Fruit fly (Drosophila melanogaster) whole organism, embryonic: Measurements from ENCODE around the gene topi.

Experiments
- B-H2 ChIP-seq: fragments of 200-800 bp; sonication (Bioruptor generic); optimal IDR thresholded peaks from 2 replicates; lab custom pipeline; 2018; ENCODE audit warnings: missing biosample characterization, mild to moderate bottlenecking, missing genetic modification characterization
- BEAF-32 ChIP-seq: fragments of 200-800 bp; sonication (Bioruptor generic); optimal IDR thresholded peaks from 3 replicates; lab custom pipeline; 2017; ENCODE audit warnings: missing biosample characterization, missing genetic modification characterization, mild to moderate bottlenecking, moderate library complexity, missing genetic modification reagents
- Bgb ChIP-seq: fragments of 200-800 bp; sonication (Bioruptor generic); IDR thresholded peaks from 2 replicates; pipeline ENCODE4 v1.3.6; 2022; ENCODE audit warnings: missing biosample characterization, missing genetic modification characterization; ENCODE audit not compliant: partially characterized antibody
- CG10267 ChIP-seq: fragments of 200-800 bp; sonication (Bioruptor generic); optimal IDR thresholded peaks from 2 replicates; lab custom pipeline; 2018; ENCODE audit warnings: missing biosample characterization, mild to moderate bottlenecking, missing genetic modification characterization, moderate library complexity
- CG12391 ChIP-seq: fragments of 200-800 bp; sonication (Bioruptor generic); optimal IDR thresholded peaks from 3 replicates; lab custom pipeline; 2018; ENCODE audit warnings: missing biosample characterization, mild to moderate bottlenecking, missing genetic modification characterization, moderate library complexity
- CG13123 ChIP-seq: fragments of 200-800 bp; sonication (Bioruptor generic); optimal IDR thresholded peaks from 2 replicates; lab custom pipeline; 2016; ENCODE audit warnings: missing biosample characterization, missing genetic modification characterization
- CG13287 ChIP-seq: fragments of 200-800 bp; sonication (Bioruptor generic); IDR thresholded peaks from 2 replicates; pipeline ENCODE4 v1.3.6; 2022; ENCODE audit warnings: missing biosample characterization, missing genetic modification characterization; ENCODE audit not compliant: partially characterized antibody
- CG1647 ChIP-seq: fragments of 200-800 bp; sonication (Bioruptor generic); optimal IDR thresholded peaks from 3 replicates; lab custom pipeline; 2016; ENCODE audit warnings: missing biosample characterization, missing genetic modification characterization
- CG16813 ChIP-seq: fragments of 200-800 bp; sonication (Bioruptor generic); IDR thresholded peaks from 3 replicates; pipeline ENCODE4 v1.3.6; 2022; ENCODE audit warnings: missing biosample characterization, missing genetic modification characterization; ENCODE audit not compliant: partially characterized antibody
- CG16863 ChIP-seq: fragments of 200-800 bp; sonication (Bioruptor generic); optimal IDR thresholded peaks from 3 replicates; lab custom pipeline; 2016; ENCODE audit warnings: missing biosample characterization, missing genetic modification characterization
- CG2120 ChIP-seq: fragments of 200-800 bp; sonication (Bioruptor generic); optimal IDR thresholded peaks from 3 replicates; lab custom pipeline; 2016; ENCODE audit warnings: missing biosample characterization, missing genetic modification characterization
- CG32767 ChIP-seq: fragments of 200-800 bp; sonication (Bioruptor generic); IDR thresholded peaks from 2 replicates; pipeline ENCODE4 v1.3.6; 2022; ENCODE audit warnings: missing biosample characterization, missing genetic modification characterization
- CG34224 ChIP-seq: fragments of 200-800 bp; sonication (Bioruptor generic); IDR thresholded peaks from 3 replicates; pipeline ENCODE4 v1.3.6; 2022; ENCODE audit warnings: missing biosample characterization, missing genetic modification characterization; ENCODE audit not compliant: partially characterized antibody
- CG4282 ChIP-seq: fragments of 200-800 bp; sonication (Bioruptor generic); optimal IDR thresholded peaks from 2 replicates; lab custom pipeline; 2016; ENCODE audit warnings: missing biosample characterization, missing genetic modification characterization
- CG43689 ChIP-seq: fragments of 200-800 bp; sonication (Bioruptor generic); IDR thresholded peaks from 2 replicates; pipeline ENCODE4 v1.3.6; 2022; ENCODE audit warnings: missing biosample characterization, missing genetic modification characterization
- CG4424 ChIP-seq: fragments of 200-800 bp; sonication (Bioruptor generic); optimal IDR thresholded peaks from 3 replicates; lab custom pipeline; 2016; ENCODE audit warnings: missing biosample characterization, missing genetic modification characterization
- CG4854 ChIP-seq: fragments of 200-800 bp; sonication (Bioruptor generic); optimal IDR thresholded peaks from 2 replicates; lab custom pipeline; 2016; ENCODE audit warnings: missing biosample characterization, missing genetic modification characterization, inconsistent platforms
- CG7745 ChIP-seq: fragments of 200-800 bp; sonication (Bioruptor generic); optimal IDR thresholded peaks from 2 replicates; lab custom pipeline; 2018; ENCODE audit warnings: missing biosample characterization, mild to moderate bottlenecking, missing genetic modification characterization, moderate library complexity
- CG8478 ChIP-seq: fragments of >200 bp; optimal IDR thresholded peaks from 2 replicates; lab custom pipeline; 2018
- CG9215 ChIP-seq: fragments of 200-800 bp; sonication (Bioruptor generic); IDR thresholded peaks from 2 replicates; pipeline ENCODE4 v1.3.6; 2022; ENCODE audit warnings: missing biosample characterization, missing genetic modification characterization
- CG9797 ChIP-seq: fragments of 200-800 bp; sonication (Bioruptor generic); optimal IDR thresholded peaks from 3 replicates; lab custom pipeline; 2018; ENCODE audit warnings: missing biosample characterization, mild to moderate bottlenecking, missing genetic modification characterization
- CG9817 ChIP-seq: fragments of 200-800 bp; sonication (Bioruptor generic); optimal IDR thresholded peaks from 2 replicates; lab custom pipeline; 2018; ENCODE audit warnings: missing biosample characterization, mild to moderate bottlenecking, missing genetic modification characterization, moderate library complexity
- Dll ChIP-seq: fragments of 200-800 bp; sonication (Bioruptor generic); IDR thresholded peaks from 4 replicates; pipeline ENCODE4 v1.3.6; 2022; ENCODE audit warnings: missing biosample characterization, missing genetic modification characterization; ENCODE audit not compliant: partially characterized antibody
- E2f2 ChIP-seq: fragments of 200-800 bp; sonication (Bioruptor generic); IDR thresholded peaks from 2 replicates; pipeline ENCODE4 v1.3.6; 2022; ENCODE audit warnings: missing biosample characterization, missing genetic modification characterization
- HmgZ ChIP-seq: fragments of 200-800 bp; sonication (Bioruptor generic); optimal IDR thresholded peaks from 2 replicates; lab custom pipeline; 2018; ENCODE audit warnings: missing biosample characterization, mild to moderate bottlenecking, missing genetic modification characterization
- MESR4 ChIP-seq: fragments of 200-800 bp; sonication (Bioruptor generic); optimal IDR thresholded peaks from 2 replicates; lab custom pipeline; 2018; ENCODE audit warnings: missing biosample characterization, mild to moderate bottlenecking, missing genetic modification characterization, moderate library complexity
- Med ChIP-seq: fragments of 200-800 bp; sonication (Bioruptor generic); peaks from one replicate; lab custom pipeline; 2016; ENCODE audit warnings: missing biosample characterization, missing genetic modification characterization, mild to moderate bottlenecking, inconsistent platforms, moderate library complexity
- Nf-YC ChIP-seq: fragments of 200-800 bp; optimal IDR thresholded peaks from 3 replicates; lab custom pipeline; 2019; ENCODE audit warnings: missing biosample characterization, mild to moderate bottlenecking, missing genetic modification characterization, moderate library complexity
- Opbp ChIP-seq: fragments of 200-800 bp; sonication (Bioruptor generic); IDR thresholded peaks from 3 replicates; pipeline ENCODE4 v1.3.6; 2022; ENCODE audit warnings: missing biosample characterization, missing genetic modification characterization; ENCODE audit not compliant: partially characterized antibody
- TFAM ChIP-seq: fragments of 200-800 bp; sonication (Bioruptor generic); optimal IDR thresholded peaks from 2 replicates; lab custom pipeline; 2017; ENCODE audit warnings: missing biosample characterization, missing genetic modification characterization, inconsistent platforms
- abd-A ChIP-seq: fragments of 200-800 bp; sonication (Bioruptor generic); optimal IDR thresholded peaks from 3 replicates; lab custom pipeline; 2019; ENCODE audit warnings: missing biosample characterization, mild to moderate bottlenecking, missing genetic modification characterization, moderate library complexity
- amos ChIP-seq: fragments of 200-800 bp; sonication (Bioruptor generic); IDR thresholded peaks from 2 replicates; pipeline ENCODE4 v1.3.6; 2022; ENCODE audit warnings: missing biosample characterization, missing genetic modification characterization; ENCODE audit not compliant: partially characterized antibody
- bbx ChIP-seq: fragments of 200-800 bp; sonication (Bioruptor generic); IDR thresholded peaks from 2 replicates; pipeline ENCODE4 v1.3.6; 2022; ENCODE audit warnings: missing biosample characterization, missing genetic modification characterization; ENCODE audit not compliant: partially characterized antibody
- emc ChIP-seq: fragments of 200-800 bp; sonication (Bioruptor generic); optimal IDR thresholded peaks from 2 replicates; lab custom pipeline; 2016; ENCODE audit warnings: missing biosample characterization, missing genetic modification characterization
- grn ChIP-seq: fragments of 200-800 bp; sonication (Bioruptor generic); optimal IDR thresholded peaks from 3 replicates; lab custom pipeline; 2017; ENCODE audit warnings: missing biosample characterization, missing genetic modification characterization
- gsb ChIP-seq: fragments of 200-800 bp; sonication (Bioruptor generic); IDR thresholded peaks from 2 replicates; pipeline ENCODE4 v1.3.6; 2022; ENCODE audit warnings: missing biosample characterization, missing genetic modification characterization
- hb ChIP-seq: fragments of 200-800 bp; sonication (Bioruptor generic); IDR thresholded peaks from 3 replicates; pipeline ENCODE4 v1.3.6; 2022; ENCODE audit warnings: missing biosample characterization, missing genetic modification characterization; ENCODE audit not compliant: partially characterized antibody
- hbn ChIP-seq: fragments of 200-800 bp; sonication (Bioruptor generic); IDR thresholded peaks from 2 replicates; pipeline ENCODE4 v1.3.6; 2022; ENCODE audit warnings: missing biosample characterization, missing genetic modification characterization; ENCODE audit not compliant: partially characterized antibody
- inv ChIP-seq: fragments of 200-800 bp; sonication (Bioruptor generic); IDR thresholded peaks from 2 replicates; pipeline ENCODE4 v1.3.6; 2022; ENCODE audit warnings: missing biosample characterization, missing genetic modification characterization; ENCODE audit not compliant: partially characterized antibody
- knrl ChIP-seq: fragments of 200-800 bp; sonication (Bioruptor generic); IDR thresholded peaks from 3 replicates; pipeline ENCODE4 v1.3.6; 2022; ENCODE audit warnings: missing biosample characterization, missing genetic modification characterization; ENCODE audit not compliant: partially characterized antibody
- lab ChIP-seq: fragments of 200-800 bp; sonication (Bioruptor generic); optimal IDR thresholded peaks from 3 replicates; lab custom pipeline; 2017; ENCODE audit warnings: missing biosample characterization, missing genetic modification characterization, mild to moderate bottlenecking, moderate library complexity, missing genetic modification reagents
- nerfin-2 ChIP-seq: fragments of 200-800 bp; sonication (Bioruptor generic); IDR thresholded peaks from 2 replicates; pipeline ENCODE4 v1.3.6; 2022; ENCODE audit warnings: missing biosample characterization, missing genetic modification characterization; ENCODE audit not compliant: partially characterized antibody
- pzg ChIP-seq: fragments of 200-800 bp; sonication (Bioruptor generic); optimal IDR thresholded peaks from 3 replicates; lab custom pipeline; 2018; ENCODE audit warnings: missing biosample characterization, mild to moderate bottlenecking, missing genetic modification characterization, moderate library complexity
- sens ChIP-seq: fragments of 200-800 bp; sonication (Bioruptor generic); peaks from one replicate; lab custom pipeline; 2016; ENCODE audit warnings: missing biosample characterization, missing genetic modification characterization
- tna ChIP-seq: fragments of 200-800 bp; sonication (Bioruptor generic); IDR thresholded peaks from 2 replicates; pipeline ENCODE4 v1.3.6; 2022; ENCODE audit warnings: missing biosample characterization, missing genetic modification characterization; ENCODE audit not compliant: partially characterized antibody
- trem ChIP-seq: fragments of 200-800 bp; optimal IDR thresholded peaks from 3 replicates; lab custom pipeline; 2019; ENCODE audit warnings: missing biosample characterization, mild to moderate bottlenecking, missing genetic modification characterization, moderate library complexity
- trh ChIP-seq: fragments of 200-800 bp; sonication (Bioruptor generic); optimal IDR thresholded peaks from 2 replicates; lab custom pipeline; 2016; ENCODE audit warnings: missing biosample characterization, missing genetic modification characterization
- twi ChIP-seq: fragments of 200-800 bp; optimal IDR thresholded peaks from 2 replicates; lab custom pipeline; 2019; ENCODE audit warnings: missing biosample characterization, mild to moderate bottlenecking, missing genetic modification characterization, moderate library complexity
- vnd ChIP-seq: fragments of 200-800 bp; sonication (Bioruptor generic); IDR thresholded peaks from 3 replicates; pipeline ENCODE4 v1.3.6; 2022; ENCODE audit warnings: missing biosample characterization, missing genetic modification characterization; ENCODE audit not compliant: partially characterized antibody

The topi gene

dm6 chr3R:9740713-9741112 is 34.2 kb upstream of the topi start, which contains the start of gene Pnn (continued):
- TF ChIP-seq knrl (GFP tag; lab: Robert Waterston, UW), result peak; percentile 92
- TF ChIP-seq CG16863 (GFP tag; lab: Kevin White, UChicago), result no peak
- no peak for TF ChIP-seq CG1647 (GFP tag; lab: Kevin White, UChicago)
- peak; percentile 16 for TF ChIP-seq CG2120
- TF ChIP-seq trem (tag; lab: Kevin White, UChicago), result peak; percentile 67
- TF ChIP-seq CG10267 (tag; lab: Kevin White, UChicago), result peak; percentile 40
- TF ChIP-seq twi (tag; lab: Kevin White, UChicago), result no peak
- TF ChIP-seq lab (GFP tag; lab: Kevin White, UChicago), result no peak
- TF ChIP-seq CG34224 (GFP tag; lab: Robert Waterston, UW), result peak; percentile 88
- TF ChIP-seq emc (GFP tag; lab: Kevin White, UChicago), result no peak
- peak; percentile 32 for TF ChIP-seq Nf-YC
- TF ChIP-seq CG4424 (GFP tag; lab: Kevin White, UChicago), result no peak
- TF ChIP-seq CG4282 (GFP tag; lab: Kevin White, UChicago), result no peak
- peak; percentile 92 for TF ChIP-seq CG16813 (GFP tag; lab: Robert Waterston, UW)
- TF ChIP-seq gsb (GFP tag; lab: Robert Waterston, UW), result no peak
- peak; percentile 56 for TF ChIP-seq Med (GFP tag; lab: Kevin White, UChicago)
- peak; percentile 49 for TF ChIP-seq CG12391 (tag; lab: Kevin White, UChicago)
- peak; percentile 88 for TF ChIP-seq bbx (GFP tag; lab: Robert Waterston, UW)
- TF ChIP-seq CG9797 (GFP tag; lab: Kevin White, UChicago), result peak; percentile 17
- TF ChIP-seq inv (GFP tag; lab: Robert Waterston, UW), result peak; percentile 86
- peak; percentile 92 for TF ChIP-seq Bgb (GFP tag; lab: Robert Waterston, UW)
- TF ChIP-seq pzg (GFP tag; lab: Kevin White, UChicago), result peak; percentile 53
- TF ChIP-seq MESR4 (GFP tag; lab: Kevin White, UChicago), result peak; percentile 75
- peak; percentile 21 for TF ChIP-seq B-H2
- TF ChIP-seq vnd (GFP tag; lab: Robert Waterston, UW), result peak; percentile 90
- TF ChIP-seq BEAF-32 (GFP tag; lab: Kevin White, UChicago), result peak; percentile 84
- TF ChIP-seq abd-A (tag; lab: Kevin White, UChicago), result peak; percentile 64
- TF ChIP-seq CG7745 (tag; lab: Kevin White, UChicago), result peak; percentile 44
- TF ChIP-seq Opbp, result peak; percentile 94
- TF ChIP-seq CG32767 (GFP tag; lab: Robert Waterston, UW), result 0 out of 2 replicates have a peak, but pooled peaks have one; percentile 19
- TF ChIP-seq sens, result peak; percentile 35
- no peak for TF ChIP-seq TFAM (GFP tag; lab: Kevin White, UChicago)
- TF ChIP-seq hb, result peak; percentile 86
- TF ChIP-seq grn (GFP tag; lab: Kevin White, UChicago), result no peak
- TF ChIP-seq CG4854, result no peak
- peak; percentile 95 for TF ChIP-seq CG13287 (GFP tag; lab: Robert Waterston, UW)
- TF ChIP-seq E2f2, result peak; percentile 29; the same call in 1 of the 2 replicates
- TF ChIP-seq amos (GFP tag; lab: Robert Waterston, UW), result peak; percentile 93
- TF ChIP-seq CG13123, result no peak
- no peak for TF ChIP-seq CG43689 (GFP tag; lab: Robert Waterston, UW)
- TF ChIP-seq Dll (GFP tag; lab: Robert Waterston, UW), result peak; percentile 91
- no peak for TF ChIP-seq trh (GFP tag; lab: Kevin White, UChicago)
- TF ChIP-seq hbn, result peak; percentile 87
- no peak for TF ChIP-seq CG9215 (GFP tag; lab: Robert Waterston, UW)
- no peak for TF ChIP-seq CG9817 (tag; lab: Kevin White, UChicago)
- peak; percentile 77 for TF ChIP-seq tna (GFP tag; lab: Robert Waterston, UW)
- peak; percentile 21 for TF ChIP-seq HmgZ (tag; lab: Kevin White, UChicago)
- TF ChIP-seq CG8478 (lab: Kevin White, UChicago), result no peak
- TF ChIP-seq nerfin-2, result peak; percentile 69
